Fruit fly (Drosophila melanogaster): ENCODE results near the gene Cdep.

dm6 chr3R:4960898-4961819, 50.8 kb downstream of the Cdep start, which contains the start of gene Jhbp2:
- TF ChIP-seq Scr (GFP tag; IDR thresholded peaks at IDR 0.05; ENCODE audit: partially characterized antibody) = no peak
- no peak for TF ChIP-seq CG4404 (GFP tag; IDR thresholded peaks at IDR 0.05)
- TF ChIP-seq tup (GFP tag; optimal IDR thresholded peaks at IDR 0.05) = no peak
